Fruit fly (Drosophila melanogaster) whole organism, embryonic: ENCODE results near the gene Nepl13.

Experiments
- Aef1 ChIP-seq: fragments of 200-800 bp; sonication (Bioruptor generic); IDR thresholded peaks from 3 replicates; pipeline ENCODE4 v1.3.6; 2022; ENCODE audit warnings: missing biosample characterization, missing genetic modification characterization
- CG10209 ChIP-seq: fragments of 200-800 bp; sonication (Bioruptor generic); optimal IDR thresholded peaks from 3 replicates; lab custom pipeline; 2017; ENCODE audit warnings: missing biosample characterization, mild to moderate bottlenecking, missing genetic modification characterization, missing genetic modification reagents
- CG10462 ChIP-seq: fragments of 200-800 bp; sonication (Bioruptor generic); optimal IDR thresholded peaks from 2 replicates; lab custom pipeline; 2016; ENCODE audit warnings: missing biosample characterization, missing genetic modification characterization
- CG11085 ChIP-seq: fragments of 200-800 bp; sonication (Bioruptor generic); IDR thresholded peaks from 2 replicates; pipeline ENCODE4 v1.3.6; 2022; ENCODE audit warnings: missing biosample characterization, missing genetic modification characterization
- CG11723 ChIP-seq: fragments of 200-800 bp; sonication (Bioruptor generic); optimal IDR thresholded peaks from 2 replicates; lab custom pipeline; 2017; ENCODE audit warnings: missing biosample characterization, mild to moderate bottlenecking, missing genetic modification characterization
- CG12155 ChIP-seq: fragments of 200-800 bp; sonication (Bioruptor generic); optimal IDR thresholded peaks from 3 replicates; lab custom pipeline; 2016; ENCODE audit warnings: missing biosample characterization, missing genetic modification characterization
- CG13287 ChIP-seq: fragments of 200-800 bp; sonication (Bioruptor generic); IDR thresholded peaks from 2 replicates; pipeline ENCODE4 v1.3.6; 2022; ENCODE audit warnings: missing biosample characterization, missing genetic modification characterization; ENCODE audit not compliant: partially characterized antibody
- CG1529 ChIP-seq: fragments of 200-800 bp; sonication (Bioruptor generic); optimal IDR thresholded peaks from 3 replicates; lab custom pipeline; 2018; ENCODE audit warnings: missing biosample characterization, missing genetic modification characterization
- CG15514 ChIP-seq: fragments of 200-800 bp; sonication (Bioruptor generic); optimal IDR thresholded peaks from 3 replicates; lab custom pipeline; 2017; ENCODE audit warnings: missing biosample characterization, missing genetic modification characterization, mild to moderate bottlenecking, moderate library complexity, missing genetic modification reagents
- CG1603 ChIP-seq: fragments of 200-800 bp; sonication (Bioruptor generic); optimal IDR thresholded peaks from 2 replicates; lab custom pipeline; 2019; ENCODE audit warnings: missing biosample characterization, mild to moderate bottlenecking, missing genetic modification characterization, moderate library complexity
- CG17186 ChIP-seq: fragments of 200-800 bp; sonication (Bioruptor generic); optimal IDR thresholded peaks from 3 replicates; lab custom pipeline; 2017; ENCODE audit warnings: missing biosample characterization, missing genetic modification reagents, missing genetic modification characterization
- CG2199 ChIP-seq: fragments of 200-800 bp; sonication (Bioruptor generic); IDR thresholded peaks from 3 replicates; pipeline ENCODE4 v1.3.6; 2022; ENCODE audit warnings: missing biosample characterization, missing genetic modification characterization
- CG3407 ChIP-seq: fragments of 200-800 bp; sonication (Bioruptor generic); optimal IDR thresholded peaks from 2 replicates; lab custom pipeline; 2018; ENCODE audit warnings: missing biosample characterization, mild to moderate bottlenecking, missing genetic modification characterization
- CG3995 ChIP-seq: fragments of 200-800 bp; sonication (Bioruptor generic); optimal IDR thresholded peaks from 3 replicates; lab custom pipeline; 2016; ENCODE audit warnings: missing biosample characterization, missing genetic modification characterization
- CG5180 ChIP-seq: fragments of 200-800 bp; sonication (Bioruptor generic); optimal IDR thresholded peaks from 3 replicates; lab custom pipeline; 2017; ENCODE audit warnings: missing biosample characterization, missing genetic modification characterization, mild to moderate bottlenecking, moderate library complexity, missing genetic modification reagents
- CG5245 ChIP-seq: fragments of 200-800 bp; sonication (Bioruptor generic); optimal IDR thresholded peaks from 3 replicates; lab custom pipeline; 2016; ENCODE audit warnings: missing biosample characterization, missing genetic modification characterization
- CG6254 ChIP-seq: fragments of 200-800 bp; sonication (Bioruptor generic); optimal IDR thresholded peaks from 3 replicates; lab custom pipeline; 2017; ENCODE audit warnings: mild to moderate bottlenecking, missing biosample characterization, missing genetic modification reagents, missing genetic modification characterization
- CG7786 ChIP-seq: fragments of 200-800 bp; sonication (Bioruptor generic); optimal IDR thresholded peaks from 2 replicates; lab custom pipeline; 2016; ENCODE audit warnings: missing biosample characterization, missing genetic modification characterization
- CG8089 ChIP-seq: fragments of 200-800 bp; sonication (Bioruptor generic); optimal IDR thresholded peaks from 3 replicates; lab custom pipeline; 2016; ENCODE audit warnings: missing biosample characterization, missing genetic modification characterization
- CG8359 ChIP-seq: fragments of 200-800 bp; sonication (Bioruptor generic); optimal IDR thresholded peaks from 2 replicates; lab custom pipeline; 2017; ENCODE audit warnings: missing biosample characterization, mild to moderate bottlenecking, missing genetic modification characterization, borderline replicate concordance
- CG9876 ChIP-seq: fragments of 200-800 bp; sonication (Bioruptor generic); optimal IDR thresholded peaks from 2 replicates; lab custom pipeline; 2016; ENCODE audit warnings: missing biosample characterization, missing genetic modification characterization
- Ets65A ChIP-seq: fragments of 200-800 bp; sonication (Bioruptor generic); peaks from one replicate; lab custom pipeline; 2016; ENCODE audit warnings: missing biosample characterization, missing genetic modification characterization
- Hr3 ChIP-seq: fragments of 200-800 bp; sonication (Bioruptor generic); optimal IDR thresholded peaks from 3 replicates; lab custom pipeline; 2016; ENCODE audit warnings: missing biosample characterization, missing genetic modification characterization
- Lpt ChIP-seq: fragments of >200 bp; optimal IDR thresholded peaks from 2 replicates; lab custom pipeline; 2018; ENCODE audit warnings: missing biosample characterization, missing genetic modification characterization
- Max ChIP-seq: fragments of 200-800 bp; sonication (Bioruptor generic); optimal IDR thresholded peaks from 2 replicates; lab custom pipeline; 2016; ENCODE audit warnings: missing biosample characterization, mild to moderate bottlenecking, missing genetic modification characterization
- Neu2 ChIP-seq: fragments of 200-800 bp; sonication (Bioruptor generic); optimal IDR thresholded peaks from 3 replicates; lab custom pipeline; 2016; ENCODE audit warnings: missing biosample characterization, missing genetic modification characterization, borderline replicate concordance
- Scr ChIP-seq: fragments of 200-800 bp; sonication (Bioruptor generic); IDR thresholded peaks from 2 replicates; pipeline ENCODE4 v1.3.6; 2022; ENCODE audit warnings: missing biosample characterization, missing genetic modification characterization; ENCODE audit not compliant: partially characterized antibody
- ara ChIP-seq: fragments of 200-800 bp; sonication (Bioruptor generic); IDR thresholded peaks from 2 replicates; pipeline ENCODE4 v1.3.6; 2022; ENCODE audit warnings: missing biosample characterization, missing genetic modification characterization
- ato ChIP-seq: fragments of 200-800 bp; sonication (Bioruptor generic); IDR thresholded peaks from 2 replicates; pipeline ENCODE4 v1.3.6; 2022; ENCODE audit warnings: missing biosample characterization, missing genetic modification characterization; ENCODE audit not compliant: partially characterized antibody
- bcd ChIP-seq: fragments of 200-800 bp; sonication (Bioruptor generic); optimal IDR thresholded peaks from 2 replicates; lab custom pipeline; 2017; ENCODE audit warnings: missing biosample characterization, mild to moderate bottlenecking, missing genetic modification characterization
- chn ChIP-seq: fragments of 200-800 bp; sonication (Bioruptor generic); optimal IDR thresholded peaks from 2 replicates; lab custom pipeline; 2016; ENCODE audit warnings: missing biosample characterization, missing genetic modification characterization
- cwo ChIP-seq: fragments of 200-800 bp; sonication (Bioruptor generic); optimal IDR thresholded peaks from 3 replicates; lab custom pipeline; 2017; ENCODE audit warnings: missing biosample characterization, missing genetic modification characterization, mild to moderate bottlenecking, moderate library complexity, missing genetic modification reagents
- dmrt99B ChIP-seq: fragments of 200-800 bp; sonication (Bioruptor generic); optimal IDR thresholded peaks from 2 replicates; lab custom pipeline; 2018; ENCODE audit warnings: missing biosample characterization, mild to moderate bottlenecking, missing genetic modification characterization, moderate library complexity
- fd102C ChIP-seq: fragments of 200-800 bp; sonication (Bioruptor generic); optimal IDR thresholded peaks from 2 replicates; lab custom pipeline; 2018; ENCODE audit warnings: missing biosample characterization, mild to moderate bottlenecking, missing genetic modification characterization, moderate library complexity
- gce ChIP-seq: fragments of 200-800 bp; sonication (Bioruptor generic); IDR thresholded peaks from 3 replicates; pipeline ENCODE4 v1.3.6; 2022; ENCODE audit warnings: missing biosample characterization, missing genetic modification characterization
- gem ChIP-seq: fragments of 200-800 bp; sonication (Bioruptor generic); optimal IDR thresholded peaks from 2 replicates; lab custom pipeline; 2019; ENCODE audit warnings: missing biosample characterization, mild to moderate bottlenecking, missing genetic modification characterization, moderate library complexity
- gro ChIP-seq: fragments of 200-800 bp; sonication (Bioruptor generic); optimal IDR thresholded peaks from 2 replicates; lab custom pipeline; 2016; ENCODE audit warnings: missing biosample characterization, missing genetic modification characterization
- ind ChIP-seq: fragments of 200-800 bp; sonication (Bioruptor generic); optimal IDR thresholded peaks from 3 replicates; lab custom pipeline; 2016; ENCODE audit warnings: missing biosample characterization, missing genetic modification characterization
- jigr1 ChIP-seq: fragments of 200-800 bp; sonication (Bioruptor generic); IDR thresholded peaks from 3 replicates; pipeline ENCODE4 v1.3.6; 2022; ENCODE audit warnings: missing biosample characterization, missing genetic modification characterization
- jumu ChIP-seq: fragments of 200-800 bp; sonication (Bioruptor generic); optimal IDR thresholded peaks from 3 replicates; lab custom pipeline; 2016; ENCODE audit warnings: missing biosample characterization, missing genetic modification characterization
- lab ChIP-seq: fragments of 200-800 bp; sonication (Bioruptor generic); optimal IDR thresholded peaks from 3 replicates; lab custom pipeline; 2017; ENCODE audit warnings: missing biosample characterization, missing genetic modification characterization, mild to moderate bottlenecking, moderate library complexity, missing genetic modification reagents
- luna ChIP-seq: fragments of 200-800 bp; sonication (Bioruptor generic); optimal IDR thresholded peaks from 2 replicates; lab custom pipeline; 2016; ENCODE audit warnings: missing biosample characterization, missing genetic modification characterization
- nmo ChIP-seq: fragments of 200-800 bp; sonication (Bioruptor generic); optimal IDR thresholded peaks from 2 replicates; lab custom pipeline; 2018; ENCODE audit warnings: missing biosample characterization, mild to moderate bottlenecking, missing genetic modification characterization, moderate library complexity
- otp ChIP-seq: fragments of 200-800 bp; sonication (Bioruptor generic); IDR thresholded peaks from 3 replicates; pipeline ENCODE4, ENCODE4 v1.3.6; 2022; ENCODE audit warnings: missing biosample characterization, missing genetic modification characterization
- pho ChIP-seq: fragments of 200-800 bp; sonication (Bioruptor generic); optimal IDR thresholded peaks from 2 replicates; lab custom pipeline; 2016; ENCODE audit warnings: missing biosample characterization, missing genetic modification characterization
- sim ChIP-seq: fragments of 200-800 bp; sonication (Bioruptor generic); IDR thresholded peaks from 2 replicates; pipeline ENCODE4 v1.3.6; 2022; ENCODE audit warnings: missing biosample characterization, missing genetic modification characterization
- so ChIP-seq: fragments of 200-800 bp; sonication (Bioruptor generic); IDR thresholded peaks from 3 replicates; pipeline ENCODE4 v1.3.6; 2022; ENCODE audit warnings: missing biosample characterization, missing genetic modification characterization
- sqz ChIP-seq: fragments of 200-800 bp; sonication (Bioruptor generic); optimal IDR thresholded peaks from 3 replicates; lab custom pipeline; 2018; ENCODE audit warnings: missing biosample characterization, mild to moderate bottlenecking, missing genetic modification characterization
- unpg ChIP-seq: fragments of 200-800 bp; sonication (Bioruptor generic); optimal IDR thresholded peaks from 3 replicates; lab custom pipeline; 2018; ENCODE audit warnings: missing biosample characterization, mild to moderate bottlenecking, missing genetic modification characterization, moderate library complexity
- wdn ChIP-seq: fragments of 200-800 bp; sonication (Bioruptor generic); IDR thresholded peaks from 2 replicates; pipeline ENCODE4 v1.3.6; 2022; ENCODE audit warnings: missing biosample characterization, missing genetic modification characterization

The Nepl13 gene

dm6 chr3R:22726031-22726770 is 34.7 kb downstream of the Nepl13 start, which contains the start of gene RNF220 (continued):
- TF ChIP-seq CG17186 (GFP tag; lab: Kevin White, UChicago), result no peak
- no peak for TF ChIP-seq Hr3 (GFP tag; lab: Kevin White, UChicago)
- TF ChIP-seq CG11085 (GFP tag; lab: Robert Waterston, UW), result no peak
- TF ChIP-seq CG11723 (GFP tag; lab: Kevin White, UChicago), result no peak
- no peak for TF ChIP-seq CG1529 (GFP tag; lab: Kevin White, UChicago)
- TF ChIP-seq CG1603 (tag; lab: Kevin White, UChicago), result peak; percentile 41
- peak; percentile 45 for TF ChIP-seq nmo (GFP tag; lab: Kevin White, UChicago)
- peak; percentile 70 for TF ChIP-seq CG13287 (GFP tag; lab: Robert Waterston, UW)
- no peak for TF ChIP-seq chn (GFP tag; lab: Kevin White, UChicago)
- TF ChIP-seq so (GFP tag; lab: Robert Waterston, UW), result no peak
- TF ChIP-seq CG15514, result no peak
- TF ChIP-seq CG10209 (GFP tag; lab: Kevin White, UChicago), result no peak
- TF ChIP-seq ind (GFP tag; lab: Kevin White, UChicago), result no peak
- no peak for TF ChIP-seq CG6254
- no peak for TF ChIP-seq CG10462
- no peak for TF ChIP-seq gro
- no peak for TF ChIP-seq CG5245
- TF ChIP-seq fd102C (GFP tag; lab: Kevin White, UChicago), result no peak
- TF ChIP-seq jigr1 (GFP tag; lab: Robert Waterston, UW), result no peak
- TF ChIP-seq CG2199 (GFP tag; lab: Robert Waterston, UW), result no peak
- no peak for TF ChIP-seq Aef1 (GFP tag; lab: Robert Waterston, UW)
- TF ChIP-seq luna (GFP tag; lab: Kevin White, UChicago), result no peak
- no peak for TF ChIP-seq otp (GFP tag; lab: Robert Waterston, UW)
- no peak for TF ChIP-seq cwo
- TF ChIP-seq Ets65A (GFP tag; lab: Kevin White, UChicago), result peak; percentile 67
- TF ChIP-seq Max (GFP tag; lab: Kevin White, UChicago), result no peak
- peak; percentile 47 for TF ChIP-seq ato (GFP tag; lab: Robert Waterston, UW)
- TF ChIP-seq Lpt (GFP tag; lab: Kevin White, UChicago), result no peak
- no peak for TF ChIP-seq Neu2 (GFP tag; lab: Kevin White, UChicago)
- TF ChIP-seq sim (GFP tag; lab: Robert Waterston, UW), result no peak
- TF ChIP-seq unpg, result no peak
- no peak for TF ChIP-seq CG5180
- TF ChIP-seq gem (tag; lab: Kevin White, UChicago), result peak; percentile 49
- no peak for TF ChIP-seq gce
- no peak for TF ChIP-seq CG8089 (GFP tag; lab: Kevin White, UChicago)
- peak; percentile 28 for TF ChIP-seq bcd (GFP tag; lab: Kevin White, UChicago)
- no peak for TF ChIP-seq CG3407
- no peak for TF ChIP-seq pho (GFP tag; lab: Kevin White, UChicago)
- TF ChIP-seq dmrt99B, result peak; percentile 13
- no peak for TF ChIP-seq wdn (GFP tag; lab: Robert Waterston, UW)
- TF ChIP-seq CG3995 (GFP tag; lab: Kevin White, UChicago), result peak; percentile 93
- no peak for TF ChIP-seq CG8359 (GFP tag; lab: Kevin White, UChicago)
- TF ChIP-seq CG12155, result no peak
- no peak for TF ChIP-seq CG7786 (GFP tag; lab: Kevin White, UChicago)
- TF ChIP-seq ara, result no peak
- TF ChIP-seq sqz, result no peak
- TF ChIP-seq lab (GFP tag; lab: Kevin White, UChicago), result no peak
- TF ChIP-seq CG9876, result no peak
- no peak for TF ChIP-seq jumu (GFP tag; lab: Kevin White, UChicago)
- no peak; the same call in 1 of the 2 replicates for TF ChIP-seq Scr (GFP tag; lab: Robert Waterston, UW)
